Fruit fly (Drosophila melanogaster): Measurements from ENCODE around the gene Psn.

Psn gene

DNA sequence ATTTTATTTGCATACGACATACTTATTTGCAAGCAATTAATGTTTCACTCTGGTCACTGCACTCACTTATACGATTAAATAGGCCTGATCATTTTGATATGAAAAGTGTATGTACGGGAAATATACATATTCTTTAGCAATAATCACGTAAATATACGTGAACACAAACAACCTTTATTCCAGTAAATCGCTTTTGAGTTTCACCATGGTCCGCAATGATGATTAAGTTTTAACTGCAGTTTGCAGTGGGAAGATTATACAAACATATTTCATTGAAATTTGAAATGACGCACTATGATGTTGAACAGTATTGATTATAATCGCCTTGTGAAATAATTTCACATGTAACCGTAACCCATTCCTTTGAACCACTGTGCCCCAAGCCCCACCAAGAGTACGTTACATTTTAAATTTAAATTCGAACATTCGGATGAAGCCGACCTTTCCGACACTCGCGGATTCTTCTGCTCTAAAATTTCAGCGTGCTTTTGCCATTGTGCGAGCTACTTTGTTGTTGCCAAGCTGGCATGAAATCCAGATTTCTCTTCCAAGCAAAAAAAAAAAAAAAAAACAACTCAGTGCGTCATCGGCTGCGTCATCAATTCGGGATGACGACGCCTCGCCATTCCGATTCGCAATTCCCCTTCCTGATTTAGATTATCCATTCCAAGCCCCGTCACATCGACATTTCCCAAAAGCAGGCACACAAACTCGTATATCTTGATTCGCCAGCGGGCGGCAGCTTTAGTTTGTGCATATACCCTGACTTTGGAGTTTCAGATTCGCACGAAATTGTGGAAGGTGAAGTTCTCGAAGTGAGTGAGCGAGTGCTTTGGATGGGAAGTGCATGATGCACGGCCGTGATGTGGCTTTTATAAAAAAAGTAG is 28.5 kb upstream of the Psn start:
- peak in 1 of 2 experiments; percentile 39 for TF ChIP-seq foxo (GFP tag; optimal IDR thresholded peaks at IDR 0.05)
- TF ChIP-seq Vsx2 (GFP tag; optimal IDR thresholded peaks at IDR 0.05; ENCODE audit: partially characterized antibody) = peak; percentile 57
- peak; percentile 12 for TF ChIP-seq ey (GFP tag; optimal IDR thresholded peaks at IDR 0.05)
- TF ChIP-seq dmrt93B (GFP tag; optimal IDR thresholded peaks at IDR 0.05) = peak; percentile 69
- peak; percentile 59 for TF ChIP-seq psq (GFP tag; optimal IDR thresholded peaks at IDR 0.05)
- TF ChIP-seq Mio (GFP tag; optimal IDR thresholded peaks at IDR 0.05) = no peak
- TF ChIP-seq jim (GFP tag; optimal IDR thresholded peaks at IDR 0.05) = no peak
- peak; percentile 2 for TF ChIP-seq OdsH (GFP tag; optimal IDR thresholded peaks at IDR 0.05)
- peak; percentile 20 for TF ChIP-seq rgr (GFP tag; optimal IDR thresholded peaks at IDR 0.05)
- no peak for TF ChIP-seq GATAd (GFP tag; optimal IDR thresholded peaks at IDR 0.05)
- peak; percentile 60 for TF ChIP-seq Jra (GFP tag; optimal IDR thresholded peaks at IDR 0.05)
- peak; percentile 52 for TF ChIP-seq woc (GFP tag; optimal IDR thresholded peaks at IDR 0.05)
- peak; percentile 70 for TF ChIP-seq HLH106 (tag; optimal IDR thresholded peaks at IDR 0.05)
- peak; percentile 50 for TF ChIP-seq h (GFP tag; optimal IDR thresholded peaks at IDR 0.05)
- TF ChIP-seq CG9705 (GFP tag; optimal IDR thresholded peaks at IDR 0.05) = peak; percentile 54
- peak; percentile 9 for TF ChIP-seq Hr83 (GFP tag; optimal IDR thresholded peaks at IDR 0.05; ENCODE audit: poor library complexity, severe bottlenecking)
- TF ChIP-seq fru (GFP tag; optimal IDR thresholded peaks at IDR 0.05) = peak; percentile 55
- TF ChIP-seq usp (GFP tag; optimal IDR thresholded peaks at IDR 0.05) = no peak
- peak; percentile 27 for TF ChIP-seq Dif (GFP tag; optimal IDR thresholded peaks at IDR 0.05; ENCODE audit: partially characterized antibody)
- TF ChIP-seq Sp1 (GFP tag; optimal IDR thresholded peaks at IDR 0.05) = peak; percentile 70
- TF ChIP-seq Hr78 (GFP tag; optimal IDR thresholded peaks at IDR 0.05) = no peak
- TF ChIP-seq Dfd (GFP tag; optimal IDR thresholded peaks at IDR 0.05) = no peak
- no peak for TF ChIP-seq brk (GFP tag; optimal IDR thresholded peaks at IDR 0.05)
- TF ChIP-seq Rel (GFP tag; optimal IDR thresholded peaks at IDR 0.05) = no peak
- TF ChIP-seq Rel (tag; optimal IDR thresholded peaks at IDR 0.05) = peak; percentile 16
- TF ChIP-seq dl (GFP tag; optimal IDR thresholded peaks at IDR 0.05; ENCODE audit: insufficient read depth in 1 of 2, partially characterized antibody in 2 of 2) = no peak
- peak; percentile 35 for TF ChIP-seq CrebA (GFP tag; optimal IDR thresholded peaks at IDR 0.05; ENCODE audit: borderline replicate concordance)
- TF ChIP-seq pan (optimal IDR thresholded peaks at IDR 0.05) = no peak
- no peak for TF ChIP-seq br (GFP tag; optimal IDR thresholded peaks at IDR 0.05)

DNA sequence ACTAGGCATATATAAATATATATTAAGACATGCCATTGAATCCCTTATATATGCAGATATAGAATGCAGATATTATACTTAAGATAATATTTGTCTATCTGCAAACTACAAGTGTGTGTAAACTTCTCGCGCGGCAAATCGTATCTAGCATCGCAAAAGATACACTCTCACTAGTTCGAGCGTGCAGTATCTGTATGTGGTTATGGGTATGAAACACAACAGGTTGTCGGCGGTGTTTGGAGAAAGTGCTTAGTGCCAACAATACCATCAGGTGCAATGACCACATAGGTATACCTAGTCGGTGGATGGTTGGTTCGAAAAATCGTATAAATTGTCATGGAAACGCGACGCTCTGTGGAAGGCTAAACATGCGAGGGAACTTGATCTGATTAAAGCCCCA is 27.8 kb upstream of the Psn start:
- no peak for TF ChIP-seq psq (GFP tag; optimal IDR thresholded peaks at IDR 0.05)
- TF ChIP-seq br (GFP tag; optimal IDR thresholded peaks at IDR 0.05) = no peak
- TF ChIP-seq dsf (GFP tag; optimal IDR thresholded peaks at IDR 0.05; ENCODE audit: borderline replicate concordance) = no peak
- TF ChIP-seq Mio (GFP tag; optimal IDR thresholded peaks at IDR 0.05) = no peak
- no peak for TF ChIP-seq Sp1 (GFP tag; optimal IDR thresholded peaks at IDR 0.05)
- TF ChIP-seq h (GFP tag; optimal IDR thresholded peaks at IDR 0.05) = no peak
- TF ChIP-seq lola (GFP tag; optimal IDR thresholded peaks at IDR 0.05) = no peak
- no peak for TF ChIP-seq tai (GFP tag; optimal IDR thresholded peaks at IDR 0.05)
- TF ChIP-seq CrebA (GFP tag; optimal IDR thresholded peaks at IDR 0.05; ENCODE audit: borderline replicate concordance) = no peak
- no peak for TF ChIP-seq jim (GFP tag; optimal IDR thresholded peaks at IDR 0.05)
- no peak for TF ChIP-seq foxo (GFP tag; optimal IDR thresholded peaks at IDR 0.05)
- no peak for TF ChIP-seq Dif (GFP tag; optimal IDR thresholded peaks at IDR 0.05; ENCODE audit: partially characterized antibody)
- no peak for TF ChIP-seq pan (optimal IDR thresholded peaks at IDR 0.05)
- TF ChIP-seq CG9705 (GFP tag; optimal IDR thresholded peaks at IDR 0.05) = no peak
- TF ChIP-seq Vsx2 (GFP tag; optimal IDR thresholded peaks at IDR 0.05; ENCODE audit: partially characterized antibody) = no peak
- TF ChIP-seq Dfd (GFP tag; optimal IDR thresholded peaks at IDR 0.05) = no peak

DNA sequence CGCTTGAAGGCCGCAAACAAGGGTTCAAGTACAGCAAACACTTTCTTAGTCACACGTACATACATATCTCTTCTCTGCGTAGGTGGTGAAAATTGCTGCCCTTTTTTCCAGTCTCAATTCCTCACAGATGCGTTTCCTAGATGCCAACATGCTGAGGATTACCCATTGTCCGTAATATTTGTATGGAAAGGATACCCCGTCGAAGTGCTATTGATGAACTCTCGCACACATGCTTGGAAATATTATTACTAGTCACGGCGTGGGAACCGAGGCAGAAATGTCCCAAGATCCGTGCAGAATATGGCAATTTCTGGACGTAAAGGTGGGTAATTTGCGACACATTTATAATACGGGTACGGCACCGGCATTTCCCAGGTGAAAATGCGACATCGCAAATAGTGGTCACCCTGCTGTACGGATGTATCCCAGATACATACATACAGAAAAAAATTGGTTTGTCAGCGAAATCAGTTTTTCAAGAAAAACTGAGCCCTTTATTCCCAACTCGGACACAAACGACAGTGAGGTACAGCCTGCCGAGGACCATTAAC is 26.9 kb upstream of the Psn start:
- no peak for TF ChIP-seq Vsx2 (GFP tag; optimal IDR thresholded peaks at IDR 0.05; ENCODE audit: partially characterized antibody)
- TF ChIP-seq Myc (optimal IDR thresholded peaks at IDR 0.05) = no peak
- no peak for TF ChIP-seq sage (GFP tag; optimal IDR thresholded peaks at IDR 0.05)
- no peak for TF ChIP-seq usp (GFP tag; optimal IDR thresholded peaks at IDR 0.05)
- TF ChIP-seq fru (GFP tag; optimal IDR thresholded peaks at IDR 0.05) = no peak
- TF ChIP-seq CG32264 (GFP tag; optimal IDR thresholded peaks at IDR 0.05) = no peak
- TF ChIP-seq N (GFP tag; optimal IDR thresholded peaks at IDR 0.05) = no peak
- TF ChIP-seq Abd-B (GFP tag; optimal IDR thresholded peaks at IDR 0.05) = no peak
- no peak for TF ChIP-seq Dfd (GFP tag; optimal IDR thresholded peaks at IDR 0.05)
- TF ChIP-seq Jra (GFP tag; optimal IDR thresholded peaks at IDR 0.05) = no peak
- TF ChIP-seq Hnf4 (GFP tag; optimal IDR thresholded peaks at IDR 0.05) = no peak

All from whole organism, wandering third instar larva.